Fruit fly (Drosophila melanogaster) whole organism, embryonic: ENCODE measurements around the gene CG14778.

ENCODE experiments used
- B-H2 ChIP-seq: fragments of 200-800 bp; sonication (Bioruptor generic); optimal IDR thresholded peaks from 2 replicates; lab custom pipeline; 2018; ENCODE audit warnings: missing biosample characterization, mild to moderate bottlenecking, missing genetic modification characterization
- BEAF-32 ChIP-seq: fragments of 200-800 bp; sonication (Bioruptor generic); optimal IDR thresholded peaks from 3 replicates; lab custom pipeline; 2017; ENCODE audit warnings: missing biosample characterization, missing genetic modification characterization, mild to moderate bottlenecking, moderate library complexity, missing genetic modification reagents
- CG10267 ChIP-seq: fragments of 200-800 bp; sonication (Bioruptor generic); optimal IDR thresholded peaks from 2 replicates; lab custom pipeline; 2018; ENCODE audit warnings: missing biosample characterization, mild to moderate bottlenecking, missing genetic modification characterization, moderate library complexity
- CG10431 ChIP-seq: fragments of 200-800 bp; sonication (Bioruptor generic); optimal IDR thresholded peaks from 3 replicates; lab custom pipeline; 2018; ENCODE audit warnings: missing biosample characterization, mild to moderate bottlenecking, missing genetic modification characterization
- CG11456 ChIP-seq: fragments of 200-800 bp; sonication (Bioruptor generic); IDR thresholded peaks from 3 replicates; pipeline ENCODE4 v1.3.6; 2022; ENCODE audit warnings: missing biosample characterization, missing genetic modification characterization
- CG11695 ChIP-seq: fragments of 200-800 bp; sonication (Bioruptor generic); IDR thresholded peaks from 3 replicates; pipeline ENCODE4 v1.3.6; 2022; ENCODE audit warnings: missing biosample characterization, missing genetic modification characterization
- CG13424 ChIP-seq: fragments of 200-800 bp; sonication (Bioruptor generic); optimal IDR thresholded peaks from 2 replicates; lab custom pipeline; 2019; ENCODE audit warnings: missing biosample characterization, mild to moderate bottlenecking, missing genetic modification characterization, moderate library complexity
- CG14710 ChIP-seq: fragments of 200-800 bp; sonication (Bioruptor generic); optimal IDR thresholded peaks from 3 replicates; lab custom pipeline; 2019; ENCODE audit warnings: missing biosample characterization, mild to moderate bottlenecking, missing genetic modification characterization, moderate library complexity
- CG15514 ChIP-seq: fragments of 200-800 bp; sonication (Bioruptor generic); optimal IDR thresholded peaks from 3 replicates; lab custom pipeline; 2017; ENCODE audit warnings: missing biosample characterization, missing genetic modification characterization, mild to moderate bottlenecking, moderate library complexity, missing genetic modification reagents
- CG2889 ChIP-seq: fragments of 200-800 bp; sonication (Bioruptor generic); IDR thresholded peaks from 3 replicates; pipeline ENCODE4 v1.3.6; 2022; ENCODE audit warnings: missing biosample characterization, missing genetic modification characterization
- CG3281 ChIP-seq: fragments of 200-800 bp; sonication (Bioruptor generic); optimal IDR thresholded peaks from 3 replicates; lab custom pipeline; 2017; ENCODE audit warnings: missing biosample characterization, mild to moderate bottlenecking, missing genetic modification characterization
- CG33213 ChIP-seq: fragments of 200-800 bp; sonication (Bioruptor generic); optimal IDR thresholded peaks from 3 replicates; lab custom pipeline; 2016; ENCODE audit warnings: missing biosample characterization, missing genetic modification characterization
- CG34376 ChIP-seq: fragments of 200-800 bp; sonication (Bioruptor generic); optimal IDR thresholded peaks from 2 replicates; lab custom pipeline; 2018; ENCODE audit warnings: missing biosample characterization, mild to moderate bottlenecking, missing genetic modification characterization
- CG34422 ChIP-seq: fragments of 200-800 bp; sonication (Bioruptor generic); IDR thresholded peaks from 3 replicates; pipeline ENCODE4 v1.3.6; 2022; ENCODE audit warnings: missing biosample characterization, missing genetic modification characterization
- CG6272 ChIP-seq: fragments of 200-800 bp; sonication (Bioruptor generic); IDR thresholded peaks from 2 replicates; pipeline ENCODE4 v1.3.6; 2022; ENCODE audit warnings: missing biosample characterization, missing genetic modification characterization
- CTCF ChIP-seq: fragments of 200-800 bp; sonication (Bioruptor generic); optimal IDR thresholded peaks from 2 replicates; lab custom pipeline; 2017; ENCODE audit warnings: missing biosample characterization, mild to moderate bottlenecking, missing genetic modification characterization, moderate library complexity
- Dad ChIP-seq: fragments of 200-800 bp; sonication (Bioruptor generic); optimal IDR thresholded peaks from 3 replicates; lab custom pipeline; 2016; ENCODE audit warnings: missing biosample characterization, missing genetic modification characterization
- Drgx ChIP-seq: fragments of 200-800 bp; sonication (Bioruptor generic); IDR thresholded peaks from 2 replicates; pipeline ENCODE4 v1.3.6; 2022; ENCODE audit warnings: missing biosample characterization, missing genetic modification characterization
- E2f1 ChIP-seq: fragments of 200-800 bp; sonication (Bioruptor generic); IDR thresholded peaks from 2 replicates; pipeline ENCODE4 v1.3.6; 2022; ENCODE audit warnings: missing biosample characterization, missing genetic modification characterization
- Ets65A ChIP-seq: fragments of 200-800 bp; sonication (Bioruptor generic); peaks from one replicate; lab custom pipeline; 2016; ENCODE audit warnings: missing biosample characterization, missing genetic modification characterization
- NC2α ChIP-seq: fragments of 200-800 bp; sonication (Bioruptor generic); optimal IDR thresholded peaks from 2 replicates; lab custom pipeline; 2016; ENCODE audit warnings: missing biosample characterization, missing genetic modification characterization
- NC2β ChIP-seq: fragments of 200-800 bp; sonication (Bioruptor generic); optimal IDR thresholded peaks from 2 replicates; lab custom pipeline; 2016; ENCODE audit warnings: missing biosample characterization, missing genetic modification characterization
- NfI ChIP-seq: fragments of 200-800 bp; sonication (Bioruptor generic); optimal IDR thresholded peaks from 3 replicates; lab custom pipeline; 2018; ENCODE audit warnings: missing biosample characterization, mild to moderate bottlenecking, missing genetic modification characterization, moderate library complexity
- Oaz ChIP-seq: fragments of 200-800 bp; sonication (Bioruptor generic); IDR thresholded peaks from 2 replicates; pipeline ENCODE4 v1.3.6; 2022; ENCODE audit warnings: missing biosample characterization, missing genetic modification characterization
- Pdp1 ChIP-seq, 2 experiments: fragments of 200-800 bp; sonication (Bioruptor generic); optimal IDR thresholded peaks; 3 replicates each; lab custom pipeline; 2016; ENCODE audit warnings: missing biosample characterization in 2 of 2, missing genetic modification characterization in 2 of 2, mild to moderate bottlenecking in 1 of 2, moderate library complexity in 1 of 2
- Scr ChIP-seq: fragments of 200-800 bp; sonication (Bioruptor generic); IDR thresholded peaks from 2 replicates; pipeline ENCODE4 v1.3.6; 2022; ENCODE audit warnings: missing biosample characterization, missing genetic modification characterization; ENCODE audit not compliant: partially characterized antibody
- Spps ChIP-seq: fragments of 200-800 bp; sonication (Bioruptor generic); optimal IDR thresholded peaks from 2 replicates; lab custom pipeline; 2018; ENCODE audit warnings: missing biosample characterization, mild to moderate bottlenecking, missing genetic modification characterization
- bbx ChIP-seq: fragments of 200-800 bp; sonication (Bioruptor generic); IDR thresholded peaks from 2 replicates; pipeline ENCODE4 v1.3.6; 2022; ENCODE audit warnings: missing biosample characterization, missing genetic modification characterization; ENCODE audit not compliant: partially characterized antibody
- caup ChIP-seq: fragments of 200-800 bp; sonication (Bioruptor generic); optimal IDR thresholded peaks from 3 replicates; lab custom pipeline; 2017; ENCODE audit warnings: missing biosample characterization, mild to moderate bottlenecking, missing genetic modification characterization, moderate library complexity; ENCODE audit not compliant: severe bottlenecking
- chm ChIP-seq: fragments of 200-800 bp; sonication (Bioruptor generic); IDR thresholded peaks from 2 replicates; pipeline ENCODE4 v1.3.6; 2022; ENCODE audit warnings: missing biosample characterization, missing genetic modification characterization
- ci ChIP-seq: fragments of 200-800 bp; sonication (Bioruptor generic); IDR thresholded peaks from 3 replicates; pipeline ENCODE4 v1.3.6; 2022; ENCODE audit warnings: missing biosample characterization, missing genetic modification characterization
- dm ChIP-seq: fragments of 200-800 bp; sonication (Bioruptor generic); optimal IDR thresholded peaks from 3 replicates; lab custom pipeline; 2016; ENCODE audit warnings: missing biosample characterization, missing genetic modification characterization
- eyg ChIP-seq: fragments of 200-800 bp; sonication (Bioruptor generic); optimal IDR thresholded peaks from 3 replicates; lab custom pipeline; 2016; ENCODE audit warnings: missing biosample characterization, missing genetic modification characterization
- kni ChIP-seq: fragments of 200-800 bp; sonication (Bioruptor generic); optimal IDR thresholded peaks from 3 replicates; lab custom pipeline; 2017; ENCODE audit warnings: mild to moderate bottlenecking, missing biosample characterization, missing genetic modification reagents, missing genetic modification characterization
- knrl ChIP-seq: fragments of 200-800 bp; sonication (Bioruptor generic); IDR thresholded peaks from 3 replicates; pipeline ENCODE4 v1.3.6; 2022; ENCODE audit warnings: missing biosample characterization, missing genetic modification characterization; ENCODE audit not compliant: partially characterized antibody
- nom ChIP-seq: fragments of 200-800 bp; sonication (Bioruptor generic); optimal IDR thresholded peaks from 2 replicates; lab custom pipeline; 2017; ENCODE audit warnings: missing biosample characterization, missing genetic modification characterization, mild to moderate bottlenecking, moderate library complexity, missing genetic modification reagents
- p53 ChIP-seq: fragments of 200-800 bp; sonication (Bioruptor generic); optimal IDR thresholded peaks from 2 replicates; lab custom pipeline; 2016; ENCODE audit warnings: missing biosample characterization, missing genetic modification characterization
- pan ChIP-seq, 4 experiments: fragments of >200 bp in 3 of 4; fragments of 200-800 bp in 1 of 4; sonication (Bioruptor generic) in 1 of 4; optimal IDR thresholded peaks in 3 of 4; IDR thresholded peaks in 1 of 4; 2 replicates each; pipeline versions ENCODE4 v1.3.6 to Lab custom; 2017 to 2022; ENCODE audit warnings: missing biosample characterization in 2 of 4, missing genetic modification characterization in 2 of 4, mixed read lengths in 1 of 4
- pnt ChIP-seq: fragments of 200-800 bp; sonication (Bioruptor generic); optimal IDR thresholded peaks from 3 replicates; lab custom pipeline; 2016; ENCODE audit warnings: missing biosample characterization, missing genetic modification characterization
- pzg ChIP-seq: fragments of 200-800 bp; sonication (Bioruptor generic); optimal IDR thresholded peaks from 3 replicates; lab custom pipeline; 2018; ENCODE audit warnings: missing biosample characterization, mild to moderate bottlenecking, missing genetic modification characterization, moderate library complexity
- sens-2 ChIP-seq: fragments of 200-800 bp; sonication (Bioruptor generic); IDR thresholded peaks from 2 replicates; pipeline ENCODE4 v1.3.6; 2022; ENCODE audit warnings: missing biosample characterization, missing genetic modification characterization
- tna ChIP-seq: fragments of 200-800 bp; sonication (Bioruptor generic); IDR thresholded peaks from 2 replicates; pipeline ENCODE4 v1.3.6; 2022; ENCODE audit warnings: missing biosample characterization, missing genetic modification characterization; ENCODE audit not compliant: partially characterized antibody
- tup ChIP-seq: fragments of 200-800 bp; sonication (Bioruptor generic); optimal IDR thresholded peaks from 2 replicates; lab custom pipeline; 2016; ENCODE audit warnings: missing biosample characterization, mild to moderate bottlenecking, missing genetic modification characterization, moderate library complexity
- unc-4 ChIP-seq: fragments of 200-800 bp; sonication (Bioruptor generic); IDR thresholded peaks from 2 replicates; pipeline ENCODE4 v1.3.6; 2022; ENCODE audit warnings: missing biosample characterization, missing genetic modification characterization; ENCODE audit not compliant: partially characterized antibody
- zfh2 ChIP-seq: fragments of 200-800 bp; sonication (Bioruptor generic); optimal IDR thresholded peaks from 2 replicates; lab custom pipeline; 2016; ENCODE audit warnings: missing biosample characterization, missing genetic modification characterization

The CG14778 gene

DNA sequence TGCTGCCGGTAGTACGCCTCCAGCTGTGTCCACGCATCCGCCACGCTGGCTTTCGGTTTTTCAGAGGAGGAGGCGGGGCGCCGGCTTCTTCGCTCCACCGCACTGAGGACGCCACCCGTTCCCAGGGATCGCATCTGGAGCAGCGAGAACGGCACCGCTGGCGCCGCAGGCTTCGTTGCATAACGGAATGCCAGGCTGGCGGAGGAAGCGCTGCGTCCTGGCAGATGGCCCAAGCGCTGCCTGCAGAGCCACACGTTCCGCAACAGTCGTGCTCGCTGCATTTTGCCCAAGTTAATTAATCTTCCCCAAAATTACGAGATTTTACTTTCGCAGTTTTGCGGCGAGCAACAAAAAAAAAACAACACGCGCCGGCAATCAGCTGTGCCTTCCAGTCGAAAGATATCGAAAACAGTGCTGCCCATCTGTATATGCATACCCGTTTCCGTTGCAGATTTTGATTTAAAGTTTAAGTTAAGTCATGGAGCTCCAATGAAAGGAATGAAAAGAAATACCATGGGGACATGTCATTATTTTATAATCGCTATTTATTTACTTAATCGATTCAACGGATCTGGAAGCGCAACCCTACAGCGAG, 6.9 kb upstream of the CG14778 start, which contains the start of gene Lrpprc2 (continued):
- TF ChIP-seq p53 (no peak), pzg (GFP tag; lab: Kevin White, UChicago) (peak; percentile 36), bbx (no peak; the same call in 1 of the 2 replicates), CG15514 (peak; percentile 56), CG2889 (GFP tag; lab: Robert Waterston, UW) (no peak), E2f1 (no peak), CG33213 (GFP tag; lab: Kevin White, UChicago) (no peak), dm (GFP tag; lab: Kevin White, UChicago) (peak; percentile 24), CG6272 (no peak), unc-4 (GFP tag; lab: Robert Waterston, UW) (peak; percentile 35; the same call in 1 of the 2 replicates), Ets65A (GFP tag; lab: Kevin White, UChicago) (peak; percentile 34), NfI (GFP tag; lab: Kevin White, UChicago) (peak; percentile 24), CG11695 (GFP tag; lab: Robert Waterston, UW) (no peak), tup (GFP tag; lab: Kevin White, UChicago) (no peak), pan (optimal IDR thresholded peaks at IDR 0.05; lab: Kevin White, UChicago) (no peak), pan (GFP tag; optimal IDR thresholded peaks at IDR 0.05 in 1 of 2, IDR thresholded peaks at IDR 0.05 in 1 of 2) (no peak), Dad (GFP tag; lab: Kevin White, UChicago) (no peak), Oaz (GFP tag; lab: Robert Waterston, UW) (no peak), B-H2 (GFP tag; lab: Kevin White, UChicago) (no peak), BEAF-32 (GFP tag; lab: Kevin White, UChicago) (peak; percentile 14), CG10431 (GFP tag; lab: Kevin White, UChicago) (peak; percentile 16), CG34422 (peak; percentile 52; the same call in 1 of the 3 replicates), sens-2 (no peak), CG3281 (no peak), NC2α (GFP tag; lab: Kevin White, UChicago) (no peak), Spps (tag; lab: Kevin White, UChicago) (no peak), knrl (GFP tag; lab: Robert Waterston, UW) (no peak), pnt (no peak), zfh2 (GFP tag; lab: Kevin White, UChicago) (no peak), eyg (GFP tag; lab: Kevin White, UChicago) (no peak), ci (GFP tag; lab: Robert Waterston, UW) (peak; percentile 64; the same call in 1 of the 3 replicates), CTCF (peak; percentile 35), NC2β (GFP tag; lab: Kevin White, UChicago) (no peak), chm (GFP tag; lab: Robert Waterston, UW) (no peak), kni (GFP tag; lab: Kevin White, UChicago) (peak; percentile 12), CG10267 (tag; lab: Kevin White, UChicago) (peak; percentile 10), CG14710 (tag; lab: Kevin White, UChicago) (peak; percentile 24), tna (no peak), CG34376 (GFP tag; lab: Kevin White, UChicago) (peak; percentile 28), Scr (GFP tag; lab: Robert Waterston, UW) (0 out of 2 replicates have a peak, but pooled peaks have one; percentile 16)

DNA sequence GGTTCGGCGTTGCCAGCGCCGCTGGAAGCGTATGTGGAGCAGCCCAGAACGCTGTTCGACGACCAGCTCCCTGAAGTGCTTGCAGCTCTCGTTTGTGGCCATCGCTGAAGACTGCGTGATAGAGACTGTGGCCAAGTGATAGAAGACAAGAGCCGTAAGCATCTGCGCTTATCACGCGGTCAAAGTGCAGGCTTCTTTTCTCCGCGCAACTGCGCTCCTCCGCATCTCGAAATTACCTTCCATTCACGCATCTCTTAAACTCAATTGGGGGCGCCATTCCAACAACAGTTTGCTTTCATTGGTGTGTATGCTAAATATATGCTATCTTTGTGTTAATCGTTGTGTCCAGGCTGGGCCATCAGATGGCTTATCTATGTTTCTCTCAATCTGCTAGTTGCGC, 5.7 kb upstream of the CG14778 start, which contains the start of gene CG14787:
TSS of gene CG14787 (minus strand) at position 133 of the 400 bp plus-strand sequence.
- no peak for TF ChIP-seq CG13424 (tag; lab: Kevin White, UChicago)
- TF ChIP-seq caup: no peak
- TF ChIP-seq CG15514: no peak
- peak; percentile 58 for TF ChIP-seq nom
- peak in 1 of 2 experiments; percentile 52 for TF ChIP-seq Pdp1 (GFP tag; optimal IDR thresholded peaks at IDR 0.05; lab: Kevin White, UChicago)
- TF ChIP-seq Drgx (GFP tag; lab: Robert Waterston, UW): 0 out of 2 replicates have a peak, but pooled peaks have one; percentile 37
- TF ChIP-seq CG11456 (GFP tag; lab: Robert Waterston, UW): no peak
